Worm (Caenorhabditis elegans) whole organism, L4 larva: ENCODE measurements around the gene sod-4.

ENCODE experiments used
- attf-4 ChIP-seq: sonication (generic microtip); optimal IDR thresholded peaks from 3 replicates; lab custom pipeline; 2017; ENCODE audit warnings: missing biosample characterization, missing genetic modification characterization
- ceh-82 ChIP-seq: sonication (generic microtip); optimal IDR thresholded peaks from 2 replicates; lab custom pipeline; 2017; ENCODE audit warnings: missing biosample characterization, missing genetic modification characterization
- cey-2 ChIP-seq: sonication (generic microtip); optimal IDR thresholded peaks from 3 replicates; lab custom pipeline; 2017; ENCODE audit warnings: missing genetic modification characterization, mild to moderate bottlenecking, missing compliant biosample characterization, antibody characterized with exemption, borderline replicate concordance; ENCODE audit not compliant: insufficient read depth
- gei-8 ChIP-seq: fragments of 200-800 bp; sonication (Bioruptor generic); optimal IDR thresholded peaks from 2 replicates; lab custom pipeline; 2018; ENCODE audit warnings: mild to moderate bottlenecking, missing genetic modification characterization, missing compliant biosample characterization
- lin-15B ChIP-seq: fragments of 150-350 bp; sonication (generic microtip); optimal IDR thresholded peaks from 3 replicates; lab custom pipeline; 2014; ENCODE audit warnings: missing biosample characterization, missing genetic modification characterization
- lin-29 ChIP-seq: fragments of 200-800 bp; sonication (Bioruptor generic); IDR thresholded peaks from 2 replicates; pipeline ENCODE4 v1.3.6; 2022; ENCODE audit warnings: missing genetic modification reagents, missing genetic modification characterization, missing compliant biosample characterization
- nhr-76 ChIP-seq: fragments of 150-350 bp; optimal IDR thresholded peaks from 2 replicates; lab custom pipeline; 2014; ENCODE audit warnings: missing biosample characterization, missing genetic modification characterization
- ztf-11 ChIP-seq: fragments of 150-350 bp; optimal IDR thresholded peaks from 2 replicates; lab custom pipeline; 2014; ENCODE audit warnings: missing biosample characterization, missing genetic modification characterization

DNA sequence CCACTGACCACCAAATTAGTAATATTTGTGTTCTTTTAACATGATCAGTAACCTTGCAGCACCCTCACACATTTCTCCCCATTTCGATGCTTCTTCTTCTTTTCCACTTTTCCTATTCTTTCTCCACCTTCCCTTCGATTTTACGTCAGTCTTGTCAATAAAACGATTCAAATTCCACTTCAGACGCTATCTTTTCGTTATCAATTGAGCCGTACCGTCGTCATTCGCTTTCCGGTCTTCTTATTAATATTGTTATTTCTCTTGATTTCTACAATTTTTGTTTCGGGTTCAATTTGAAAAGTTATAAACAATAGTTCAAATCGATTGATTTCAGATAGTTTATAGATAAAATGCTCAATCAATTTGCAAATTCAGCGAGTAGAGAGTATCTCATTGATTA is 12.7 kb downstream of the sod-4 start:
- no peak for TF ChIP-seq gei-8 (GFP tag; lab: Kevin White, UChicago)
- no peak for TF ChIP-seq nhr-76 (tag; lab: Kevin White, UChicago)
- no peak for TF ChIP-seq attf-4 (tag; lab: Kevin White, UChicago)
- TF ChIP-seq ztf-11 (tag; lab: Kevin White, UChicago) = no peak
- no peak for TF ChIP-seq lin-29 (GFP tag; lab: Robert Waterston, UW)
- no peak for TF ChIP-seq cey-2 (tag; lab: Kevin White, UChicago)
- no peak for TF ChIP-seq ceh-82 (tag; lab: Kevin White, UChicago)
- no peak for TF ChIP-seq lin-15B (tag; lab: Kevin White, UChicago)
